3 fruit fly cellular contexts compared by ENCODE assay signal in the genomic region with DNA sequence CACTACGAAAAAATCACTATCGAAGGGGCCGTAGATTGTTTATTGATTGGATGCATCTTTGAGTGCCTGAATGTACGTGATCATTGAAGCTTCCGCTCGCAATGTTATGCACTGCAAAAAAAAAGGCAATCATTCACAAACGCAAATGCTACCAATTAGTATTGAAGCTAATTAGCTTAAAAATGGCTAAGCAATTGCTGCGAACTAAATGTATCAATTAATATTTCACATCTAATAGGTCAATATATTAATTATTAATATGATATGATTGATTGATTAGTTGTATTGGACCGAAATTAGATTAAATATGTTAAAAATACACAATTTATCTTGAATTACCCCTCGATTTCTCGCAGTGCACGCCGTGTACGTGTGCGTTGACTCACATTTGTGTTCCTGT.
TF ChIP-seq lines count a peak whose summit lies in the region.

No protein-coding gene starts in this region.

- no peak for TF ChIP-seq CTCF in whole organism, embryonic (GFP tag; optimal IDR thresholded peaks at IDR 0.05; lab: Kevin White, UChicago)

TF ChIP-seq in whole organism, embryonic, 481 proteins besides CTCF, POLR2A, EP300 and RAD21 (continues in another document):
- TF ChIP-seq CG4328 (GFP tag; optimal IDR thresholded peaks at IDR 0.05; lab: Kevin White, UChicago) (no peak), D (optimal IDR thresholded peaks at IDR 0.05; lab: Kevin White, UChicago) (no peak), D (GFP tag; optimal IDR thresholded peaks at IDR 0.05; lab: Kevin White, UChicago) (peak; percentile 34), Kr (GFP tag; optimal IDR thresholded peaks at IDR 0.05; lab: Kevin White, UChicago) (no peak), ems (GFP tag; optimal IDR thresholded peaks at IDR 0.05; lab: Kevin White, UChicago) (no peak), CG11504 (tag; optimal IDR thresholded peaks at IDR 0.05; lab: Kevin White, UChicago) (peak; percentile 63), Hand (GFP tag; optimal IDR thresholded peaks at IDR 0.05; lab: Kevin White, UChicago) (no peak), bsh (GFP tag; optimal IDR thresholded peaks at IDR 0.05; lab: Kevin White, UChicago) (peak in 1 of 2 experiments; percentile 44), CG8924 (tag; optimal IDR thresholded peaks at IDR 0.05; lab: Kevin White, UChicago) (no peak), dysf (GFP tag; IDR thresholded peaks at IDR 0.05; lab: Robert Waterston, UW) (no peak), Hmr (GFP tag; optimal IDR thresholded peaks at IDR 0.05; lab: Kevin White, UChicago) (peak; percentile 14), stc (GFP tag; IDR thresholded peaks at IDR 0.05; lab: Robert Waterston, UW) (no peak), dmrt11E (tag; optimal IDR thresholded peaks at IDR 0.05; lab: Kevin White, UChicago) (peak; percentile 33), org-1 (GFP tag; optimal IDR thresholded peaks at IDR 0.05; lab: Kevin White, UChicago) (peak; percentile 12), gem (tag; optimal IDR thresholded peaks at IDR 0.05; lab: Kevin White, UChicago) (peak; percentile 64), Fer3 (tag; optimal IDR thresholded peaks at IDR 0.05; lab: Kevin White, UChicago) (no peak), CG15479 (GFP tag; optimal IDR thresholded peaks at IDR 0.05; lab: Kevin White, UChicago) (no peak), CoRest (tag; optimal IDR thresholded peaks at IDR 0.05; lab: Kevin White, UChicago) (peak; percentile 47), CG1024 (GFP tag; IDR thresholded peaks at IDR 0.05; lab: Robert Waterston, UW) (no peak), bcd (GFP tag; optimal IDR thresholded peaks at IDR 0.05; lab: Kevin White, UChicago) (peak; percentile 28), CG34376 (GFP tag; optimal IDR thresholded peaks at IDR 0.05; lab: Kevin White, UChicago) (no peak), tin (GFP tag; optimal IDR thresholded peaks at IDR 0.05; lab: Kevin White, UChicago) (peak; percentile 6), Dref (GFP tag; IDR thresholded peaks at IDR 0.05; lab: Robert Waterston, UW) (no peak), CG14710 (tag; optimal IDR thresholded peaks at IDR 0.05; lab: Kevin White, UChicago) (peak; percentile 24), CG6689 (GFP tag; IDR thresholded peaks at IDR 0.05; lab: Robert Waterston, UW) (0 out of 2 replicates have a peak, but pooled peaks have one; percentile 14), az2 (GFP tag; optimal IDR thresholded peaks at IDR 0.05; lab: Kevin White, UChicago) (peak; percentile 20), CG17361 (GFP tag; IDR thresholded peaks at IDR 0.05; lab: Robert Waterston, UW) (peak; percentile 70; the same call in 2 of the 3 replicates), gce (GFP tag; IDR thresholded peaks at IDR 0.05; lab: Robert Waterston, UW) (no peak), otp (GFP tag; IDR thresholded peaks at IDR 0.05; lab: Robert Waterston, UW) (no peak)

TF ChIP-seq in whole organism, prepupa, 60 proteins besides CTCF, POLR2A, EP300 and RAD21 (continues in another document):
- peak; percentile 14 for TF ChIP-seq CG6792 (GFP tag; optimal IDR thresholded peaks at IDR 0.05; lab: Kevin White, UChicago)
- peak; percentile 75 for TF ChIP-seq Eip78C (GFP tag; lab: Kevin White, UChicago)
- TF ChIP-seq topi (GFP tag; optimal IDR thresholded peaks at IDR 0.05; lab: Kevin White, UChicago), result no peak
- TF ChIP-seq dsx (GFP tag; optimal IDR thresholded peaks at IDR 0.05; lab: Kevin White, UChicago; ENCODE audit: poor library complexity, severe bottlenecking), result no peak
- TF ChIP-seq dac (GFP tag; optimal IDR thresholded peaks at IDR 0.05; lab: Kevin White, UChicago), result peak; percentile 3
- TF ChIP-seq CG10631 (GFP tag; optimal IDR thresholded peaks at IDR 0.05; lab: Kevin White, UChicago), result peak; percentile 47
- TF ChIP-seq Ets96B (tag; optimal IDR thresholded peaks at IDR 0.05; lab: Kevin White, UChicago), result peak; percentile 21
- TF ChIP-seq Sox15 (GFP tag; optimal IDR thresholded peaks at IDR 0.05; lab: Kevin White, UChicago), result no peak
- peak; percentile 30 for TF ChIP-seq CG4318 (GFP tag; optimal IDR thresholded peaks at IDR 0.05; lab: Kevin White, UChicago)
- TF ChIP-seq fd59A (GFP tag; optimal IDR thresholded peaks at IDR 0.05; lab: Kevin White, UChicago), result peak; percentile 6
- TF ChIP-seq Ets21C (GFP tag; optimal IDR thresholded peaks at IDR 0.05; lab: Kevin White, UChicago), result no peak
- no peak for TF ChIP-seq Eip75B (GFP tag; optimal IDR thresholded peaks at IDR 0.05; lab: Kevin White, UChicago)
- peak; percentile 62 for TF ChIP-seq CG32006 (GFP tag; optimal IDR thresholded peaks at IDR 0.05; lab: Kevin White, UChicago)
- TF ChIP-seq spab (GFP tag; optimal IDR thresholded peaks at IDR 0.05; lab: Kevin White, UChicago), result peak; percentile 8
- TF ChIP-seq CG6854 (GFP tag; optimal IDR thresholded peaks at IDR 0.05; lab: Kevin White, UChicago), result no peak
- no peak for TF ChIP-seq CG11294 (GFP tag; IDR thresholded peaks at IDR 0.05; lab: Robert Waterston, UW)
- TF ChIP-seq CG11762 (GFP tag; optimal IDR thresholded peaks at IDR 0.05; lab: Kevin White, UChicago; ENCODE audit: insufficient read depth), result no peak
- no peak for TF ChIP-seq lz (GFP tag; optimal IDR thresholded peaks at IDR 0.05; lab: Kevin White, UChicago)
- no peak for TF ChIP-seq CG8319 (GFP tag; optimal IDR thresholded peaks at IDR 0.05; lab: Kevin White, UChicago)
- peak in 1 of 2 experiments; percentile 37 for TF ChIP-seq salr (GFP tag; optimal IDR thresholded peaks at IDR 0.05; lab: Kevin White, UChicago)
- TF ChIP-seq ss (GFP tag; optimal IDR thresholded peaks at IDR 0.05; lab: Kevin White, UChicago), result peak in 1 of 2 experiments; percentile 19
- TF ChIP-seq Sox14 (GFP tag; optimal IDR thresholded peaks at IDR 0.05; lab: Kevin White, UChicago), result no peak
- TF ChIP-seq Sox102F (GFP tag; optimal IDR thresholded peaks at IDR 0.05; lab: Kevin White, UChicago), result no peak
- TF ChIP-seq CG31627 (GFP tag; optimal IDR thresholded peaks at IDR 0.05; lab: Kevin White, UChicago), result peak; percentile 10
- peak; percentile 28 for TF ChIP-seq OdsH (GFP tag; optimal IDR thresholded peaks at IDR 0.05; lab: Kevin White, UChicago)
- TF ChIP-seq CG11902 (GFP tag; optimal IDR thresholded peaks at IDR 0.05; lab: Kevin White, UChicago), result no peak
- no peak for TF ChIP-seq CG7368 (GFP tag; optimal IDR thresholded peaks at IDR 0.05; lab: Kevin White, UChicago)
- TF ChIP-seq Eip93F (GFP tag; optimal IDR thresholded peaks at IDR 0.05; lab: Kevin White, UChicago), result no peak
- no peak for TF ChIP-seq fkh (GFP tag; optimal IDR thresholded peaks at IDR 0.05; lab: Kevin White, UChicago)
- TF ChIP-seq CG9139 (GFP tag; optimal IDR thresholded peaks at IDR 0.05; lab: Kevin White, UChicago), result no peak
- no peak for TF ChIP-seq CG8632 (GFP tag; optimal IDR thresholded peaks at IDR 0.05; lab: Kevin White, UChicago)

TF ChIP-seq in whole organism, pupa, 21 proteins besides CTCF, POLR2A, EP300 and RAD21:
- TF ChIP-seq CG34367 (tag; optimal IDR thresholded peaks at IDR 0.05; lab: Kevin White, UChicago) (peak; percentile 12), CG9948 (tag; optimal IDR thresholded peaks at IDR 0.05; lab: Kevin White, UChicago) (peak; percentile 54), Pif1A (GFP tag; optimal IDR thresholded peaks at IDR 0.05; lab: Kevin White, UChicago) (no peak), CG8301 (tag; optimal IDR thresholded peaks at IDR 0.05; lab: Kevin White, UChicago) (peak; percentile 45), Pif1B (GFP tag; optimal IDR thresholded peaks at IDR 0.05; lab: Kevin White, UChicago) (no peak), CG14655 (GFP tag; optimal IDR thresholded peaks at IDR 0.05; lab: Kevin White, UChicago) (peak; percentile 67), CG15710 (tag; optimal IDR thresholded peaks at IDR 0.05; lab: Kevin White, UChicago) (peak; percentile 47), CG8159 (tag; optimal IDR thresholded peaks at IDR 0.05; lab: Kevin White, UChicago) (peak; percentile 58), Ets98B (GFP tag; IDR thresholded peaks at IDR 0.05; lab: Robert Waterston, UW) (no peak), CG32121 (GFP tag; IDR thresholded peaks at IDR 0.05; lab: Robert Waterston, UW) (no peak), CG17806 (tag; optimal IDR thresholded peaks at IDR 0.05; lab: Kevin White, UChicago) (peak; percentile 22)
